Worm (Caenorhabditis elegans) whole organism, young adult: Measurements from ENCODE around the gene ZK1010.4.

Experiments used
- T26A5.8 ChIP-seq: sonication (generic microtip); optimal IDR thresholded peaks from 2 replicates; lab custom pipeline; 2016; ENCODE audit warnings: missing genetic modification characterization, missing compliant biosample characterization
- ceh-100 ChIP-seq: fragments of 200-800 bp; sonication (Bioruptor generic); IDR thresholded peaks from 2 replicates; pipeline ENCODE4 v1.3.6; 2022; ENCODE audit warnings: missing genetic modification reagents, missing genetic modification characterization, missing compliant biosample characterization

- peak; percentile 63; the same call in 1 of the 2 replicates for TF ChIP-seq ceh-100 (GFP tag; lab: Robert Waterston, UW)
- no peak for TF ChIP-seq T26A5.8 (tag; lab: Kevin White, UChicago)
These were observed 3.3 kb upstream of the ZK1010.4 start, which contains the start of gene ZK1010.2 for ce11 chrIII:12977559-12977958.
